Worm (Caenorhabditis elegans) whole organism, midembryonic: ENCODE results near the gene str-139.

Source experiments
- T22C8.4 ChIP-seq: fragments of 200-800 bp; sonication (Bioruptor generic); IDR thresholded peaks from 2 replicates; pipeline ENCODE4 v1.3.6; 2022; ENCODE audit warnings: missing genetic modification characterization, missing compliant biosample characterization
- flt-1 ChIP-seq: fragments of 200-800 bp; sonication (Bioruptor generic); IDR thresholded peaks from 2 replicates; pipeline ENCODE4 v1.3.6; 2022; ENCODE audit warnings: missing genetic modification characterization, missing compliant biosample characterization
- klf-2 ChIP-seq: fragments of 200-800 bp; sonication (Bioruptor generic); conservative IDR thresholded peaks from 2 replicates; pipeline ENCODE4 v1.3.6; 2022; ENCODE audit warnings: missing genetic modification reagents, missing genetic modification characterization, missing compliant biosample characterization
- ref-1 ChIP-seq: fragments of 200-800 bp; sonication (Bioruptor generic); conservative IDR thresholded peaks from 2 replicates; pipeline ENCODE4 v1.3.6; 2022; ENCODE audit warnings: missing genetic modification reagents, missing genetic modification characterization, missing compliant biosample characterization
- tab-1 ChIP-seq: fragments of 200-800 bp; sonication (Bioruptor generic); IDR thresholded peaks from 2 replicates; pipeline ENCODE4 v1.3.6; 2022; ENCODE audit warnings: missing genetic modification characterization, missing compliant biosample characterization
- ztf-23 ChIP-seq: fragments of 200-800 bp; sonication (Bioruptor generic); IDR thresholded peaks from 2 replicates; pipeline ENCODE4 v1.3.6; 2022; ENCODE audit warnings: missing genetic modification reagents, missing genetic modification characterization, missing compliant biosample characterization
- ztf-29 ChIP-seq: fragments of 200-800 bp; sonication (Bioruptor generic); IDR thresholded peaks from 2 replicates; pipeline ENCODE4 v1.3.6; 2022; ENCODE audit warnings: missing genetic modification reagents, missing genetic modification characterization, missing compliant biosample characterization

DNA sequence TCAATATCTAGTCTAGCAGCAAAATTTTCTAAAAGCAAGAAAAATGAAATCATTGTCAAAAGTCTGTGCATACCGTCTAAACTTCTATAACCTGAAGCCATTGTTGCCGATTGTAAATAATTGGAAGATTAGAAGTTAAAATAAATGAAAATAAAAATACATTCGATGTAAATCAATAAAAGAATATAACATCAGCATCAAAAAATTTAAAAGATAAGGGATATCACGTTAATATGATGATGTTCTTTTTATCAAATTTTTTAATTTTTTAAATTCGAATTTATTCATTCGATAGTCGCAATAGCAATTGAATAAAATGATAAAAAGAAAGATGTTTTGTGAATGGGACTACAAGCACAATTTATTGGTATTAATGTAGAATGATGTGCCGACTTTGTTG, 23.2 kb upstream of the str-139 start, which contains the start of gene C09H5.7:
- TF ChIP-seq tab-1 (GFP tag; lab: Robert Waterston, UW): no peak
- TF ChIP-seq flt-1 (GFP tag; lab: Robert Waterston, UW): no peak
- no peak for TF ChIP-seq ref-1
- no peak for TF ChIP-seq ztf-29 (GFP tag; lab: Robert Waterston, UW)
- no peak for TF ChIP-seq T22C8.4 (GFP tag; lab: Robert Waterston, UW)
- TF ChIP-seq klf-2 (GFP tag; lab: Robert Waterston, UW): no peak
- no peak for TF ChIP-seq ztf-23 (GFP tag; lab: Robert Waterston, UW)
